Fruit fly (Drosophila melanogaster) whole organism, prepupa: ENCODE measurements around the gene Pdk1.

ENCODE experiments used
- CG10631 ChIP-seq: fragments of 200-800 bp; sonication (Bioruptor generic); optimal IDR thresholded peaks from 2 replicates; lab custom pipeline; 2016; ENCODE audit warnings: missing biosample characterization, missing genetic modification characterization
- CG11762 ChIP-seq: fragments of 200-800 bp; sonication (Bioruptor generic); optimal IDR thresholded peaks from 3 replicates; lab custom pipeline; 2016; ENCODE audit warnings: missing biosample characterization, missing genetic modification characterization; ENCODE audit not compliant: insufficient read depth
- CG15336 ChIP-seq: fragments of 200-800 bp; sonication (Bioruptor generic); IDR thresholded peaks from 2 replicates; pipeline ENCODE4 v1.3.6; 2022; ENCODE audit warnings: missing biosample characterization, missing genetic modification characterization
- CG16779 ChIP-seq: fragments of 200-800 bp; sonication (Bioruptor generic); optimal IDR thresholded peaks from 3 replicates; lab custom pipeline; 2017; ENCODE audit warnings: missing biosample characterization, mild to moderate bottlenecking, missing genetic modification characterization
- CG8119 ChIP-seq: fragments of 200-800 bp; sonication (Bioruptor generic); IDR thresholded peaks from 3 replicates; pipeline ENCODE4 v1.3.6; 2022; ENCODE audit warnings: missing biosample characterization, missing genetic modification characterization
- Eip78C ChIP-seq: fragments of 200-800 bp; sonication (Bioruptor generic); peaks from one replicate; lab custom pipeline; 2016; ENCODE audit warnings: missing biosample characterization, missing genetic modification characterization
- Ets21C ChIP-seq: fragments of 200-800 bp; sonication (Bioruptor generic); optimal IDR thresholded peaks from 3 replicates; lab custom pipeline; 2016; ENCODE audit warnings: missing biosample characterization, missing genetic modification characterization
- Ets96B ChIP-seq: fragments of 200-800 bp; optimal IDR thresholded peaks from 2 replicates; lab custom pipeline; 2019; ENCODE audit warnings: missing biosample characterization, mild to moderate bottlenecking, missing genetic modification characterization, moderate library complexity
- Lpt ChIP-seq: fragments of 200-800 bp; sonication (Bioruptor generic); optimal IDR thresholded peaks from 3 replicates; lab custom pipeline; 2016; ENCODE audit warnings: missing biosample characterization, missing genetic modification characterization
- dac ChIP-seq: fragments of 200-800 bp; sonication (Bioruptor generic); optimal IDR thresholded peaks from 2 replicates; lab custom pipeline; 2017; ENCODE audit warnings: missing biosample characterization, mild to moderate bottlenecking, missing genetic modification characterization
- eg ChIP-seq: fragments of 200-800 bp; sonication (Bioruptor generic); IDR thresholded peaks from 3 replicates; pipeline ENCODE4 v1.3.6; 2022; ENCODE audit warnings: missing biosample characterization, missing genetic modification characterization
- esn ChIP-seq: fragments of 200-800 bp; sonication (Bioruptor generic); optimal IDR thresholded peaks from 2 replicates; lab custom pipeline; 2016; ENCODE audit warnings: missing biosample characterization, mild to moderate bottlenecking, missing genetic modification characterization, moderate library complexity
- spab ChIP-seq: fragments of 200-800 bp; sonication (Bioruptor generic); optimal IDR thresholded peaks from 2 replicates; lab custom pipeline; 2017; ENCODE audit warnings: missing biosample characterization, mild to moderate bottlenecking, missing genetic modification characterization, missing genetic modification reagents

dm6 chr3L:179490-180261 is 50.4 kb downstream of the Pdk1 start, which contains the start of gene CG13875:
- no peak for TF ChIP-seq CG16779 (tag; lab: Kevin White, UChicago)
- TF ChIP-seq Eip78C (GFP tag; lab: Kevin White, UChicago), result no peak
- TF ChIP-seq CG11762 (GFP tag; lab: Kevin White, UChicago), result no peak
- no peak for TF ChIP-seq Ets96B (tag; lab: Kevin White, UChicago)
- TF ChIP-seq CG10631 (GFP tag; lab: Kevin White, UChicago), result no peak
- no peak for TF ChIP-seq CG8119 (GFP tag; lab: Robert Waterston, UW)
- no peak for TF ChIP-seq Lpt (GFP tag; lab: Kevin White, UChicago)
- no peak for TF ChIP-seq esn (GFP tag; lab: Kevin White, UChicago)
- TF ChIP-seq spab (GFP tag; lab: Kevin White, UChicago), result no peak
- no peak for TF ChIP-seq dac (GFP tag; lab: Kevin White, UChicago)
- peak; percentile 26; the same call in 1 of the 2 replicates for TF ChIP-seq CG15336
- TF ChIP-seq Ets21C, result no peak
- TF ChIP-seq eg (GFP tag; lab: Robert Waterston, UW), result no peak
